Worm (Caenorhabditis elegans): ENCODE results near the gene grl-13.

DNA sequence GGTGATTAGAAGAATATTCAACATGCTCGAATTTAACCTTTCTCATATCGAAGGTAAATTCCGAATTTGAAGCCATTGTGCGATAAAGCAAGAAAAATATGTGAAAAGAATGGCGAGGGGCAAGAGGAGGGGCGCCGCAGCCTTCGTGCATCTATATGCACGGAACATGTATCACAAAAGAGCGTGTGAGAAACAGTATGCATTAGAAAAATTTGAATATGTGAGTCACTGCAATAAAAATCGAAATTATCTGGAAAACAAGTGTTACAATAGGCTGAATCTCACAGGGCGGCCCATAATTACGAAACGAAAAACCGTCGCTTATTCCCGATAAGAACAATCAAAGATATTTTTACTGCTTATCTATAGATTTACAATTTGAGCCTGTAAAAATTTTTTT, 37.4 kb upstream of the grl-13 start, which contains the start of gene F13A2.5:
- no peak for TF ChIP-seq unc-62 (GFP tag; optimal IDR thresholded peaks at IDR 0.05)
- no peak for TF ChIP-seq nhr-237 (tag; optimal IDR thresholded peaks at IDR 0.05)
- TF ChIP-seq bed-3 (GFP tag; optimal IDR thresholded peaks at IDR 0.05), result no peak
- no peak for TF ChIP-seq unc-39 (tag; optimal IDR thresholded peaks at IDR 0.05)
- TF ChIP-seq mab-5 (tag; optimal IDR thresholded peaks at IDR 0.05), result no peak
- no peak for TF ChIP-seq mep-1 (tag; optimal IDR thresholded peaks at IDR 0.05)
- no peak for TF ChIP-seq elt-3 (tag; optimal IDR thresholded peaks at IDR 0.05)
- TF ChIP-seq ztf-11 (tag; optimal IDR thresholded peaks at IDR 0.05), result no peak
- no peak for TF ChIP-seq cnd-1 (tag; optimal IDR thresholded peaks at IDR 0.05)
- TF ChIP-seq blmp-1 (tag; optimal IDR thresholded peaks at IDR 0.05), result no peak
- TF ChIP-seq ceh-83 (GFP tag; optimal IDR thresholded peaks at IDR 0.05), result no peak

All from whole organism, mixed stage, embryonic.